Fruit fly (Drosophila melanogaster) whole organism: Measurements from ENCODE around the gene Mtr4.
"Not testable (repeated sequence)": the region's sequence is repeated elsewhere in the genome, so short reads cannot be mapped to it uniquely, and the experiment has no call there.

Experiments used
- CG8478 ChIP-seq: fragments of >200 bp; optimal IDR thresholded peaks from 2 replicates; lab custom pipeline; 2018; ENCODE audit warnings: inconsistent platforms
- Dll ChIP-seq: fragments of >200 bp; optimal IDR thresholded peaks from 2 replicates; lab custom pipeline; 2017
- EcR ChIP-seq, 2 experiments: fragments of >200 bp; optimal IDR thresholded peaks; 2 replicates each; lab custom pipeline; 2017; ENCODE audit warnings: missing biosample characterization in 2 of 2, missing genetic modification characterization in 2 of 2, missing genetic modification reagents in 2 of 2
- pan ChIP-seq: fragments of >200 bp; optimal IDR thresholded peaks from 2 replicates; lab custom pipeline; 2017
- psq ChIP-seq: fragments of >200 bp; optimal IDR thresholded peaks from 2 replicates; lab custom pipeline; 2017
- usp ChIP-seq: fragments of >200 bp; optimal IDR thresholded peaks from 2 replicates; lab custom pipeline; 2017; ENCODE audit warnings: missing biosample characterization, missing genetic modification characterization, mixed read lengths

Gene Mtr4

DNA sequence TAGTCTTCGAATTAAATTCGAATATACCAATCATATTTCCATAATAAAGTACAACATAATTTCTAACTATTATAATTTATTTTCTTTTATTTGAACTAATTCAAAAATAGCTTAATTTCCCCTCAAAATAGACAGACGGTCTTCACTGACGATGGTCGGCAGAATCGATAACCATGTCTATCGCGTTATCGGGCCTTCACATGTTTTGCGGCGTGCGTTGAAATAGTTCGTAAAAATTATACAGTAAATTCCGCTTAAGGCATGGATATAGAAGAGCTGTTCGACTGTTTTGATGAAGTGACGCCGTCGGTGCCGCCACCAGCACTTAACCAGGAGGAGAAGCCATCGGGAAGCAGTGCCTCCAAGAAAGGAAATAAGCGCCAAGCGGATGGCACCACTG is at the start of gene Mtr4:
TSS of gene Mtr4 (plus strand) at position 168 of the 400 bp plus-strand sequence.
- TF ChIP-seq EcR (GFP tag; optimal IDR thresholded peaks at IDR 0.05; lab: Kevin White, UChicago): no peak
- TF ChIP-seq pan (lab: Kevin White, UChicago): no peak
- no peak for TF ChIP-seq usp (GFP tag; lab: Kevin White, UChicago)
- no peak for TF ChIP-seq Dll
- TF ChIP-seq CG8478 (lab: Kevin White, UChicago): no peak
- TF ChIP-seq psq: no peak

DNA sequence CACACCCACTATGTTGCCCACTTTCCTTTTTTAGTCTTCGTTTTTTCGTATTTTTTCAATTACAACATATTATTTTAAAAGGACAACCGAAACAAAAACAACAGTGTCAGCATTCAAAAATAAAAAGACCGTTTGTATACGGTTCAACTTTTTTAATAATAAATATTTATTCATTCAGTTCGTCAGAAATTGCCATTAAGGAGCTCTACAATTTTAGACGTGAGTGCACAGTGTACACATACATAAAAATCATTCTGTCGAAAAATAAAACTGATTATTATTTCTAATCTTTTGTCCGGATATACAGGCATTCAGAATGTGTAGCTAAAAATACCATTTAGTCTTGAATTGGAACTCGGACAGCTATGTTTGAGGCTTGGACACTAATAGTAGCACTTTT is 47.2 kb upstream of the Mtr4 start, which contains the start of gene CG31827:
TSS of gene CG31827 (plus strand) at position 301 of the 400 bp plus-strand sequence.
- TF ChIP-seq EcR (GFP tag; optimal IDR thresholded peaks at IDR 0.05; lab: Kevin White, UChicago); pan (lab: Kevin White, UChicago); Dll: not testable (repeated sequence)

DNA sequence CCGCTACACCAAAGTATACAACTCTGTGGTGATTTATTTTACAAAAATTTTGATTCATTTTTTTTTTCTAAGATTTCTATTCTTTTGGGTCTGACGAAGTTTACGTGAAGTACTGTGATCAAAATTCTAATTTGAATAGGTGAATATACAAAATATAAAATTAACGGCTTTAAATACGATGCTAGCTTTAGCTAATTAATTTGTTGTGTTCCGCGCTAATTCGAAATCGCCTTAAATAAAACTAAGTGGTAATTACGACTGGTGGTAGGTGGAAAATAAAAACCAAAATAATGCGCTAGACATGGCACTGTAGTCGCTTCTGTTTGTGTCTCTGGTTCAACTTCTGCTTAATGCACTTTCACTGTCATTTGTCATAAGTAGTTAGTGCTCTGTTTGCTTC is 41.1 kb upstream of the Mtr4 start, which contains the start of gene CG43924:
TSS of gene CG43924 (minus strand) at position 101 of the 400 bp plus-strand sequence.
- TF ChIP-seq CG8478 (lab: Kevin White, UChicago); EcR (GFP tag; optimal IDR thresholded peaks at IDR 0.05; lab: Kevin White, UChicago); pan (lab: Kevin White, UChicago): not testable (repeated sequence)

DNA sequence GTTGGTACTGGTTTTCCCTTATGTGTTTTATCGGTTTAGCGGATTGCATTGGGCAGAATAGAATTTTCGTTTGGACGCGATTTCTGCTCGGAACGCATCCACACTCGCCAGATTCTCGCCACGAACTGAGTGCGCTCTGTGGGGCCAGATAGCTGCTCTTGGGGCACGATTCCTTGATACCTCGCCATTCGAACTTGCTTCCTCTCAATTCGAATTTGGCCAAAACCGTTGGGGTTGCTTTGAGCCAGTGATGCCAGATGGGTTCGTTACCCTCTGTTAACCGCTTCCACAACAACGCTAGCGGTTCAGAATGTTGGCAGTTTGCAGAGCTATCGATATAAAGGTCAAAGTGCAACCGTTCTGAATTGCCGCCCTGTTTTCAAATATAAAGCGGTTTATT is 33.9 kb upstream of the Mtr4 start, which contains the start of gene stol:
TSS of gene stol (minus strand) at position 101 of the 400 bp plus-strand sequence.
- TF ChIP-seq CG8478 (lab: Kevin White, UChicago); pan (lab: Kevin White, UChicago); EcR (GFP tag; optimal IDR thresholded peaks at IDR 0.05; lab: Kevin White, UChicago): not testable (repeated sequence)

DNA sequence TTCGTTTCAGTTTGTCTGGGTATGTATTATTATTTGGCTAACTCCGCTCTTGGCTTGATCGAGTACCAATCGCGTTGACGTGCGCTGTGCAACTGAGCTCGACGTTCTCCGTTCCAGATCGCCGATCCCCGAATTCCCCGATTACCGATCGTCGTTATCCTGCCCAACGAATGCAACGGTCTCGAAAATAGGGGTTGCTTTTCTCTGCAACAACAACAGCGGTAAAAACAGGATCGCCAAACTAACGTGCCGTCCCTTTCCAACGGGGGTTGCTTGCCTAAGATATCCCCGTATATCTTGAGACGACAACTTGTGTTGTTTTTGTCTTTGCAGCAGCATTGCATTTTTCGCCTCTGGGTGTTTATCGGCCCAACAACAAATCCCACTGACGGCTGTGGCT is 20.4 kb upstream of the Mtr4 start:
- TF ChIP-seq psq: no peak
- TF ChIP-seq CG8478 (lab: Kevin White, UChicago): no peak
- TF ChIP-seq pan (lab: Kevin White, UChicago): no peak
- TF ChIP-seq Dll: no peak
- no peak for TF ChIP-seq EcR (GFP tag; optimal IDR thresholded peaks at IDR 0.05; lab: Kevin White, UChicago)

DNA sequence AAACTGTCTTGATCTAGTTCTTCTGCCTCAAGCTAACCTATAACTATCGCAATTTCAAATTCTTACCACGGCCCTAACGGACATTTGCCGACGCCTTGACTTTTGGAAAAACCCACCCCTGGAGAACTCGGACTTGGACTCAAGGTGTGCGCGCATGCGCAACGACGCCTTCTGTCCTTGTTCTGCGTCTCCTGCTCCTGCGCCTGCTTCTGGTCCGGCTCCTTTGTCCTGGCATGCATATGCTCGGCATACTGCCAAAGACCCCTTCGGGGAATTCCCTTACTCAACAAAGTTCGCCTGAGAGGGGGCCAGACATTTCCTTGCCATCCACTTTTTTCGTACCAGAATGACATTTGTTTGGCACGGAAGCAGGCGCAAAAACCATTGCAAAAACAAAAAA is 16.1 kb upstream of the Mtr4 start:
- TF ChIP-seq usp (GFP tag; lab: Kevin White, UChicago): no peak
- no peak for TF ChIP-seq psq
- TF ChIP-seq Dll: no peak
- no peak for TF ChIP-seq pan (lab: Kevin White, UChicago)
- TF ChIP-seq CG8478 (lab: Kevin White, UChicago): no peak
- TF ChIP-seq EcR (GFP tag; optimal IDR thresholded peaks at IDR 0.05; lab: Kevin White, UChicago): no peak

DNA sequence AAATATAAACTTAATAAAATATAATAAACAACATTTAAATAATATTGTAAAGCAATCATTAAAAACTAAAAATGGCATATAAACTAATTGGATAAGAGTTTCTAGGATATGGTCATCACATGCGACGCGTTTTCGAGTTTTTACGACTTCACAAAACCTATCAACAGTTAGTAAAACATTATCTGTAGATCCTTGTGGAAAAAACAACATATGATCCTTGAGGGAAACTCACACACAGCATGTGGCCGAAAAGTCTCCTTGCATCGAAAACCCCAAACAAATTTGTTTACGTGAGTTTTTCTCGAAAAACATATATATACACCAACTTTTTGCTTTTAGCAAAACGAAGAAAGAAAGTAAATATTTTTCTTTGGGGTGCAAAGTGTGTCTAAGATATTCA is 11.1 kb upstream of the Mtr4 start:
- TF ChIP-seq pan (lab: Kevin White, UChicago) (no peak), CG8478 (lab: Kevin White, UChicago) (no peak), EcR (GFP tag; optimal IDR thresholded peaks at IDR 0.05; lab: Kevin White, UChicago) (no peak), usp (GFP tag; lab: Kevin White, UChicago) (no peak), Dll (no peak), psq (no peak)

DNA sequence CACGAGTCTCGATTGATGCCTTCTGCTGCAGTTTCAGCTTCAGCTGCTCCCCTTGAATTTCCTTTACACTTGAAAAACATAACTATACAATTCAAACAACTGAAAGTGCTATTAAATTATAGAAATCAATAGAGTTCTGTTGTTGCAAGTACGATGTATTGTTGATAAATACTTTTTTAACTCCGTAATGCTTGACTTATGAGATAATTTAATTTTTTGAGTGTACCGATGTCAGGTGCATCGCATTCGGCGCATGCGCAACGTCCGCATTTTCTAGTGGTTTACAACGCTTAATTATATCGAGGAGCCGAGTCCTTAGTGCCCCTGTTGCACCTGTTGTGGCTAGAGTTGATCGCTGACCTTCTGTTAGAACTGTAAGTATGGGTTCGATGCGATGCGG is 10.6 kb upstream of the Mtr4 start:
- no peak for TF ChIP-seq CG8478 (lab: Kevin White, UChicago)
- TF ChIP-seq Dll: no peak
- TF ChIP-seq pan (lab: Kevin White, UChicago): no peak
- TF ChIP-seq EcR (GFP tag; optimal IDR thresholded peaks at IDR 0.05; lab: Kevin White, UChicago): no peak
- no peak for TF ChIP-seq psq
- TF ChIP-seq usp (GFP tag; lab: Kevin White, UChicago): no peak

DNA sequence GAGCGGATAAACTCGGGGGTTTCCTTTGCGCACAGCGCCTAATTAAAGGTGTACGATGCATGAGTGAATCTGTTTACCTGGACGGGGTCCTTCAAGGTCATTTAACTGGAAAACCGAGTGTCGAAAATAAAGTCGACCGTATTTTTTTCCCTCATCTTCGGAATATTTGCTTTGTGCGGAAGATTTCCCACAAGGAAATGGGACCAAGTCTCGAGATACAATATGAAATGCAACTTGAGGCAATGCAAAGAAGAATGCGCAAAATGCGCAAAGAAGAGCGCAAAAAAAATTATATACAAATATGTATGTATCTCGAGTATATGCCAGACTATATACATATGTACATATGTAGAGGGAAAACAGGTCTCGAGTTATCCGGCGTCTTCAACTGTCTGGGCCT is 9.1 kb upstream of the Mtr4 start:
- TF ChIP-seq pan (lab: Kevin White, UChicago): no peak
- TF ChIP-seq psq: no peak
- no peak for TF ChIP-seq CG8478 (lab: Kevin White, UChicago)
- no peak for TF ChIP-seq EcR (GFP tag; optimal IDR thresholded peaks at IDR 0.05; lab: Kevin White, UChicago)
- no peak for TF ChIP-seq usp (GFP tag; lab: Kevin White, UChicago)
- TF ChIP-seq Dll: no peak

DNA sequence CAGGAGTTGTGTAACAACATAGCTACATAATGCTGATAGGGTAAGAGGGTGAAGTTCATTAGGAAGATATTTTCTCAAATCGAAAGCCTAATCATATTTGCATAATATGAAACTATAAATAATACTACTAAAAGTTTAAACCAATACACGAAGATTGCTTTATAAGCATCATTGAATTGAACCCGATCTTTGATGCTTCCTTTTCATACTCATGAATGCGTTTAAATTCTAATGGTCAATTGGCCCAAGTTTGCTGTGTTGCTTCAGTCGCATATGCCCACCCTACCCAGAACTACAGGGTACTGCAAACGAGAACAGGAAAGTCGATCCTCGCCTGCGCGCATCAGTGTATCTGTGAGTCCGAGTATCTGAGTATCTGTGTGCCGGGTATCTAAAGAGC is 8.5 kb upstream of the Mtr4 start:
- TF ChIP-seq CG8478 (lab: Kevin White, UChicago): no peak
- peak; percentile 89 for TF ChIP-seq pan (lab: Kevin White, UChicago)

DNA sequence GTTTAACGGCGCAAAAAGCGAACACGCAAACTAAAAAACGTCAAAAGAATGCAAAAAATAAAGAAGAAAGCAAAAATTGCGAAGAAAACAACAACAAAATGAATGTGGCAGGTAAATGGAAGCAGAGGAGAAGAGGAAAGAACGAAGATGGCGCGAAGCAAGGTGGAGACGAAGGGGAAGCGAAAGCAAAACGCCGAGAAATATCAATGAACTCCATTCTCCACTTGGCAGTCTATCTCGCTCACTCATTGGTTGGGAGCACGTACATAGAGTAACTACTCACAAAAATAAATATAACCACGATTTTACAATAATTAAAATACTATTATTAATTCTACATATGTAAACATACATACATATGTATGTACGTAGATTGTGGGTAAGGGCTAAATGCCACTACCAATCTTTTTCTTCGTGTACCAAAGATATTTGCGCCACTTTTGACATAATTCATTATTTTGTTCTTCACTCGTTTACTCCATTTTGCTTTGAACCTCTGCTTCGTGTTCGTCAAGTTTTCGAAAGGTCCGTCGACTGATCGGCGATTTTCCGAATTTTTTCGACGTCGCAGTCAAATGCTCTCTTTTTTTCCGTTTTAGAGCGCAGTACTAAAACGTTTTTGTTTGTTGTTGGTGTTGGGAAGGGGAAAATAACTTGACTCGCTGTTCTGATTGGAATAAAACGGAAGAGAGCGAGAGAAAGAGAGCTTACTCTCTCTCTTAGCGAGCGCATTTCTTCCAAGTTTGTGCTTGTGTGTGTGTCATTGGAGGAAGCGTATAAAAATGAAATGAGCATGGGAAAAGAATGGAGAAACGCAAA is 6.8 kb upstream of the Mtr4 start:
- TF ChIP-seq CG8478 (lab: Kevin White, UChicago) (no peak), EcR (GFP tag; optimal IDR thresholded peaks at IDR 0.05; lab: Kevin White, UChicago) (peak in 1 of 2 experiments; percentile 16), Dll (no peak)

DNA sequence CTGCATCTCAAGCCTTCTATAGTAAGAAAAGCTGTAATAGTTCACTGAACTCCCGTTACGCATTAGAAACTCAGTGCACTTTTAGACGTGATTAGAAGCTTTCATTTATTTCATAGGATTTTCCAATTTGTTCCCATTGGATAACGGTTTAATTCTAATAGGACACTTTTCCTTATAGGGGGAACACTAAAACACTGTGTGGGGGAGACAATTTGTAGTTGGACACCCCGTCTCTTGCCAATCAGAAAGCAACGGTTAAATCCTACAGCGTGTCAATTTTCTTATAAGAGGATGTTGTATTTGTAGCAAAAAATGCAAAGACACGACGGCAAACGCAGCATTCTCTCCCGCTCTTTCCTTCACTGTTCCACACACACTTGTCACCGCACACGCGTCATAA is 6.1 kb upstream of the Mtr4 start:
- no peak for TF ChIP-seq EcR (GFP tag; optimal IDR thresholded peaks at IDR 0.05; lab: Kevin White, UChicago)
- TF ChIP-seq pan (lab: Kevin White, UChicago): no peak
